Worm (Caenorhabditis elegans): ENCODE data around the gene M110.3.

ce11 chrII:8170374-8170773 lies 46.0 kb downstream of the M110.3 start, which contains the start of gene T05C12.11:
- TF ChIP-seq unc-62 (GFP tag; optimal IDR thresholded peaks at IDR 0.05), result no peak
- TF ChIP-seq flh-1 (GFP tag; optimal IDR thresholded peaks at IDR 0.05), result no peak
- TF ChIP-seq zip-8 (tag; optimal IDR thresholded peaks at IDR 0.05), result no peak
- no peak for TF ChIP-seq elt-1 (tag; optimal IDR thresholded peaks at IDR 0.05; ENCODE audit: borderline replicate concordance, insufficient read depth)
- TF ChIP-seq ces-1 (GFP tag; optimal IDR thresholded peaks at IDR 0.05), result no peak
- no peak for TF ChIP-seq drap-1 (GFP tag; optimal IDR thresholded peaks at IDR 0.05)
- TF ChIP-seq nhr-2 (tag; optimal IDR thresholded peaks at IDR 0.05), result no peak
- no peak for TF ChIP-seq lsy-2 (tag; optimal IDR thresholded peaks at IDR 0.05)
- no peak for TF ChIP-seq nhr-237 (tag; optimal IDR thresholded peaks at IDR 0.05)
- no peak for TF ChIP-seq nhr-76 (tag; optimal IDR thresholded peaks at IDR 0.05)
- TF ChIP-seq blmp-1 (tag; optimal IDR thresholded peaks at IDR 0.05), result no peak
- TF ChIP-seq bed-3 (GFP tag; optimal IDR thresholded peaks at IDR 0.05), result no peak
- no peak for TF ChIP-seq elt-3 (tag; optimal IDR thresholded peaks at IDR 0.05)
- TF ChIP-seq pha-4 (tag; optimal IDR thresholded peaks at IDR 0.05), result no peak
